Worm (Caenorhabditis elegans) whole organism, L4 larva: ENCODE data around the gene R12C12.6.
A peak's percentile ranks its signal among the peaks of the same experiment; 100 is the strongest.

Experiments
- daf-12 ChIP-seq: fragments of 150-350 bp; optimal IDR thresholded peaks from 2 replicates; lab custom pipeline; 2014; ENCODE audit warnings: missing biosample characterization, missing genetic modification reagents, missing genetic modification characterization
- hif-1 ChIP-seq, 2 experiments: sonication (generic microtip); optimal IDR thresholded peaks; 2 replicates each; lab custom pipeline; 2016 to 2017; ENCODE audit warnings: missing compliant biosample characterization in 2 of 2, missing genetic modification characterization in 2 of 2, missing genetic modification reagents in 2 of 2, missing genotype in 2 of 2, mild to moderate bottlenecking in 1 of 2

ce11 chrII:6061495-6061894 lies 13.8 kb upstream of the R12C12.6 start:
- no peak for TF ChIP-seq daf-12 (tag; lab: Kevin White, UChicago)
- TF ChIP-seq hif-1 (tag; optimal IDR thresholded peaks at IDR 0.05; lab: Kevin White, UChicago), result peak in 1 of 2 experiments; percentile 88
